Fruit fly (Drosophila melanogaster): ENCODE results near the gene wgn.

Gene wgn

DNA sequence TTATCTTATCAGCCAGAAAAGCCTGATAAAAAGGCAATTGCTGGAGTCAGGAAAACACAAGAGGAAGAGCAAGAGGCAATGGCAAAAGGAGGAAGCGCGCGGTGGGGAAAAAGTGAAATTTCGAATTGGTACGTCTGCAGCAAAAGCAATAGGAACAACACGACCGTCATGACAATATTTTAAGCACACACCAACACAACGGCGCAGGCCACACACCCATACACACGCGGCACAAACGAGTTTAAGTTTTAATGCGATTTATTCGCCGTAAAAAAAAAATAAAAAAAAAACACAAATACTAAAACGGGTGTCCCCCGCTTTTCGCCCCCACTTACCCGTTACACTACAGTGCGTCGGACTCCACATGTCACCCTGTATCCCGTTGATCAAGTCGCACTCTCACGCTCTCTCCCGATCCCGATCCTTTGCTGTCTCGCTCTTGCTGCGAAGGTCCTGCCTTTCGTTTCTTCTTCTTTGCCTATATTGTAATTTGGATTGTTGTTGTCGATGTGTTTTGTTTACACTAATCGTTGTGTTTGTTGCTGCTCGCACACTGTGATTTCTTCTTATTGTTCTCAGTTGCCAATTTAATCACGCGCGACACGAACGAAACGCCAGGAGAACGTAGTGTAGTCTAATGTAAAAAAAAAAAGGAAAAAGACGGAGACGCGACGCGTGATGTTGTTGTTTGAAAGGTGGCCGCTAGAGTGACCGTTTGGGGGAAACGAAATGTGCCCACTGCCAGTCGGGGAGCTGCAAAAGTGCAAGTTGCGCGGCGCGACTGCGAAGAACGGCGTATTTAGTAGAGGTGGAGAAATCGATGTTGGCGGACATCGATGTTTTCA lies 12.4 kb upstream of the wgn start, which contains the start of gene Rip11 (continued):
- peak; percentile 0 for TF ChIP-seq Nf-YC (tag; optimal IDR thresholded peaks at IDR 0.05)
- peak; percentile 21 for TF ChIP-seq her (GFP tag; optimal IDR thresholded peaks at IDR 0.05)
- no peak for TF ChIP-seq slp2 (GFP tag; optimal IDR thresholded peaks at IDR 0.05)
- no peak for TF ChIP-seq lov (optimal IDR thresholded peaks at IDR 0.05)
- no peak for TF ChIP-seq lov (GFP tag; IDR thresholded peaks at IDR 0.05)
- peak; percentile 94 for TF ChIP-seq nom (GFP tag; optimal IDR thresholded peaks at IDR 0.05)
- TF ChIP-seq CG6765 (GFP tag; optimal IDR thresholded peaks at IDR 0.05) = no peak
- peak; percentile 8 for TF ChIP-seq Myb (GFP tag; optimal IDR thresholded peaks at IDR 0.05)
- peak; percentile 55; the same call in 2 of the 4 replicates for TF ChIP-seq Gug (GFP tag; IDR thresholded peaks at IDR 0.05)
- TF ChIP-seq dm (GFP tag; optimal IDR thresholded peaks at IDR 0.05) = peak; percentile 18
- peak; percentile 16 for TF ChIP-seq maf-S (GFP tag; optimal IDR thresholded peaks at IDR 0.05)
- TF ChIP-seq stwl (tag; optimal IDR thresholded peaks at IDR 0.05) = no peak
- no peak for TF ChIP-seq Nf-YA (GFP tag; IDR thresholded peaks at IDR 0.05)
- TF ChIP-seq Dip2 (GFP tag; IDR thresholded peaks at IDR 0.05) = no peak
- TF ChIP-seq CG14050 (GFP tag; IDR thresholded peaks at IDR 0.05) = no peak
- TF ChIP-seq Bgb (GFP tag; IDR thresholded peaks at IDR 0.05; ENCODE audit: partially characterized antibody) = peak; percentile 53
- TF ChIP-seq CG31224 (GFP tag; IDR thresholded peaks at IDR 0.05) = no peak
- TF ChIP-seq twi (tag; optimal IDR thresholded peaks at IDR 0.05) = no peak
- peak; percentile 12 for TF ChIP-seq CoRest (tag; optimal IDR thresholded peaks at IDR 0.05)
- no peak for TF ChIP-seq H15 (GFP tag; IDR thresholded peaks at IDR 0.05)
- TF ChIP-seq rib (GFP tag; IDR thresholded peaks at IDR 0.05) = 0 out of 2 replicates have a peak, but pooled peaks have one; percentile 13
- no peak for TF ChIP-seq fru (optimal IDR thresholded peaks at IDR 0.05)
- no peak for TF ChIP-seq tio (GFP tag; optimal IDR thresholded peaks at IDR 0.05)
- no peak for TF ChIP-seq CG4282 (GFP tag; optimal IDR thresholded peaks at IDR 0.05)
- no peak for TF ChIP-seq CG18619 (GFP tag; optimal IDR thresholded peaks at IDR 0.05)
- TF ChIP-seq so (GFP tag; IDR thresholded peaks at IDR 0.05) = no peak
- TF ChIP-seq psq (GFP tag; optimal IDR thresholded peaks at IDR 0.05) = no peak
- TF ChIP-seq CG17361 (GFP tag; IDR thresholded peaks at IDR 0.05) = no peak
- TF ChIP-seq CG7357 (GFP tag; IDR thresholded peaks at IDR 0.05) = no peak
- TF ChIP-seq Doc2 (GFP tag; IDR thresholded peaks at IDR 0.05) = no peak
- no peak for TF ChIP-seq CG14860 (GFP tag; IDR thresholded peaks at IDR 0.05; ENCODE audit: partially characterized antibody)
- peak; percentile 63 for TF ChIP-seq amos (GFP tag; IDR thresholded peaks at IDR 0.05; ENCODE audit: partially characterized antibody)
- TF ChIP-seq pfk (GFP tag; optimal IDR thresholded peaks at IDR 0.05) = no peak
- no peak for TF ChIP-seq wor (GFP tag; IDR thresholded peaks at IDR 0.05)
- no peak for TF ChIP-seq gcm (GFP tag; optimal IDR thresholded peaks at IDR 0.05)
- TF ChIP-seq fu2 (GFP tag; optimal IDR thresholded peaks at IDR 0.05) = no peak
- TF ChIP-seq CG34422 (GFP tag; IDR thresholded peaks at IDR 0.05) = no peak; the same call in 2 of the 3 replicates
- no peak for TF ChIP-seq CG4820 (GFP tag; optimal IDR thresholded peaks at IDR 0.05)
- no peak for TF ChIP-seq corto (GFP tag; optimal IDR thresholded peaks at IDR 0.05)
- peak; percentile 5 for TF ChIP-seq CG1233 (GFP tag; optimal IDR thresholded peaks at IDR 0.05)
- TF ChIP-seq Vsx1 (GFP tag; optimal IDR thresholded peaks at IDR 0.05) = no peak
- TF ChIP-seq MTF-1 (GFP tag; optimal IDR thresholded peaks at IDR 0.05; ENCODE audit: borderline replicate concordance) = no peak
- no peak for TF ChIP-seq Max (GFP tag; optimal IDR thresholded peaks at IDR 0.05)
- TF ChIP-seq Deaf1 (tag; optimal IDR thresholded peaks at IDR 0.05) = no peak
- TF ChIP-seq CG12659 (GFP tag; optimal IDR thresholded peaks at IDR 0.05) = peak; percentile 17
- peak; percentile 43; the same call in 1 of the 3 replicates for TF ChIP-seq zfh1 (GFP tag; IDR thresholded peaks at IDR 0.05)
- TF ChIP-seq sens (GFP tag) = peak; percentile 80
- no peak for TF ChIP-seq disco-r (GFP tag; optimal IDR thresholded peaks at IDR 0.05)
- no peak for TF ChIP-seq CG1792 (GFP tag; optimal IDR thresholded peaks at IDR 0.05)
- TF ChIP-seq CG6175 (GFP tag; IDR thresholded peaks at IDR 0.05) = no peak; the same call in 2 of the 3 replicates
- no peak for TF ChIP-seq kay (GFP tag; optimal IDR thresholded peaks at IDR 0.05)
